Worm (Caenorhabditis elegans) whole organism, L1 larva: ENCODE results near the gene F23F1.5.

Source experiments
- C16A3.4 ChIP-seq: fragments of 150-350 bp; optimal IDR thresholded peaks from 2 replicates; lab custom pipeline; 2014; ENCODE audit warnings: missing biosample characterization, missing genetic modification characterization
- aha-1 ChIP-seq: fragments of 150-350 bp; optimal IDR thresholded peaks from 2 replicates; lab custom pipeline; 2014; ENCODE audit warnings: missing biosample characterization, missing genetic modification characterization
- ama-1 ChIP-seq: fragments of 150-350 bp; optimal IDR thresholded peaks from 2 replicates; lab custom pipeline; 2014
- ces-1 ChIP-seq: fragments of 150-350 bp; optimal IDR thresholded peaks from 2 replicates; lab custom pipeline; 2014; ENCODE audit warnings: missing biosample characterization, missing genetic modification reagents, missing genetic modification characterization
- elt-3 ChIP-seq, 6 experiments: fragments of 150-350 bp in 1 of 6; sonication (generic microtip); optimal IDR thresholded peaks; 2 replicates each; lab custom pipeline; 2017 to 2018; ENCODE audit warnings: missing biosample characterization in 6 of 6, missing genetic modification characterization in 6 of 6, inconsistent platforms in 1 of 6
- fkh-10 ChIP-seq: sonication (generic microtip); optimal IDR thresholded peaks from 2 replicates; lab custom pipeline; 2017; ENCODE audit warnings: missing biosample characterization, missing genetic modification reagents, missing genetic modification characterization
- fos-1 ChIP-seq: fragments of 150-350 bp; optimal IDR thresholded peaks from 2 replicates; lab custom pipeline; 2014; ENCODE audit warnings: missing biosample characterization, missing genetic modification characterization
- hlh-4 ChIP-seq: sonication (generic microtip); optimal IDR thresholded peaks from 2 replicates; lab custom pipeline; 2016; ENCODE audit warnings: mild to moderate bottlenecking, missing genetic modification characterization, missing compliant biosample characterization
- lsy-2 ChIP-seq, 2 experiments: fragments of 150-350 bp; optimal IDR thresholded peaks; 2 replicates each; lab custom pipeline; 2014; ENCODE audit warnings: missing biosample characterization in 2 of 2, missing genetic modification characterization in 2 of 2
- mdl-1 ChIP-seq, 2 experiments: fragments of 150-350 bp; optimal IDR thresholded peaks; 2 replicates each; lab custom pipeline; 2014 to 2017; ENCODE audit warnings: missing biosample characterization in 2 of 2, missing genetic modification characterization in 2 of 2, inconsistent platforms in 1 of 2
- mef-2 ChIP-seq: fragments of 150-350 bp; optimal IDR thresholded peaks from 2 replicates; lab custom pipeline; 2014; ENCODE audit warnings: missing biosample characterization, missing genetic modification characterization
- nhr-77 ChIP-seq: fragments of 150-350 bp; optimal IDR thresholded peaks from 2 replicates; lab custom pipeline; 2014; ENCODE audit warnings: missing biosample characterization, missing genetic modification characterization
- unc-62 ChIP-seq: fragments of 150-350 bp; optimal IDR thresholded peaks from 2 replicates; lab custom pipeline; 2014; ENCODE audit warnings: missing biosample characterization, missing genetic modification reagents, missing genetic modification characterization
- ztf-11 ChIP-seq, 2 experiments: sonication (generic microtip); optimal IDR thresholded peaks; 2 replicates each; lab custom pipeline; 2016 to 2017; ENCODE audit warnings: missing genetic modification characterization in 2 of 2, missing biosample characterization in 1 of 2, missing compliant biosample characterization in 1 of 2

ce11 chrII:57873-58272, 26.5 kb upstream of the F23F1.5 start:
- no peak for TF ChIP-seq mef-2 (tag; lab: Kevin White, UChicago)
- TF ChIP-seq nhr-77 (tag; lab: Kevin White, UChicago): no peak
- no peak for TF ChIP-seq ztf-11 (tag; optimal IDR thresholded peaks at IDR 0.05; lab: Kevin White, UChicago)
- TF ChIP-seq lsy-2 (tag; optimal IDR thresholded peaks at IDR 0.05; lab: Kevin White, UChicago): no peak
- TF ChIP-seq unc-62 (GFP tag; lab: Kevin White, UChicago): no peak
- TF ChIP-seq fkh-10: no peak
- TF ChIP-seq ces-1: no peak
- TF ChIP-seq ama-1 (lab: Kevin White, UChicago): no peak
- TF ChIP-seq C16A3.4 (tag; lab: Kevin White, UChicago): no peak
- no peak for TF ChIP-seq fos-1 (tag; lab: Kevin White, UChicago)
- no peak for TF ChIP-seq hlh-4 (tag; lab: Kevin White, UChicago)
- TF ChIP-seq mdl-1 (tag; optimal IDR thresholded peaks at IDR 0.05; lab: Kevin White, UChicago): no peak
- TF ChIP-seq elt-3 (tag; optimal IDR thresholded peaks at IDR 0.05; lab: Kevin White, UChicago): no peak
- TF ChIP-seq aha-1 (tag; lab: Kevin White, UChicago): no peak
